Fruit fly (Drosophila melanogaster) whole organism, embryonic: ENCODE results near the gene fliI.

Experiments used
- BEAF-32 ChIP-seq: fragments of 200-800 bp; sonication (Bioruptor generic); optimal IDR thresholded peaks from 3 replicates; lab custom pipeline; 2017; ENCODE audit warnings: missing biosample characterization, missing genetic modification characterization, mild to moderate bottlenecking, moderate library complexity, missing genetic modification reagents
- CG13287 ChIP-seq: fragments of 200-800 bp; sonication (Bioruptor generic); IDR thresholded peaks from 2 replicates; pipeline ENCODE4 v1.3.6; 2022; ENCODE audit warnings: missing biosample characterization, missing genetic modification characterization; ENCODE audit not compliant: partially characterized antibody
- CG14441 ChIP-seq: fragments of 200-800 bp; sonication (Bioruptor generic); IDR thresholded peaks from 2 replicates; pipeline ENCODE4 v1.3.6; 2022; ENCODE audit warnings: missing biosample characterization, missing genetic modification characterization
- CG14860 ChIP-seq: fragments of 200-800 bp; sonication (Bioruptor generic); IDR thresholded peaks from 3 replicates; pipeline ENCODE4 v1.3.6; 2022; ENCODE audit warnings: missing biosample characterization, missing genetic modification characterization; ENCODE audit not compliant: partially characterized antibody
- CG1529 ChIP-seq: fragments of 200-800 bp; sonication (Bioruptor generic); optimal IDR thresholded peaks from 3 replicates; lab custom pipeline; 2018; ENCODE audit warnings: missing biosample characterization, missing genetic modification characterization
- CG15514 ChIP-seq: fragments of 200-800 bp; sonication (Bioruptor generic); optimal IDR thresholded peaks from 3 replicates; lab custom pipeline; 2017; ENCODE audit warnings: missing biosample characterization, missing genetic modification characterization, mild to moderate bottlenecking, moderate library complexity, missing genetic modification reagents
- CG16863 ChIP-seq: fragments of 200-800 bp; sonication (Bioruptor generic); optimal IDR thresholded peaks from 3 replicates; lab custom pipeline; 2016; ENCODE audit warnings: missing biosample characterization, missing genetic modification characterization
- CG17385 ChIP-seq: fragments of 200-800 bp; sonication (Bioruptor generic); optimal IDR thresholded peaks from 3 replicates; lab custom pipeline; 2018; ENCODE audit warnings: missing biosample characterization, mild to moderate bottlenecking, missing genetic modification characterization
- CG2120 ChIP-seq: fragments of 200-800 bp; sonication (Bioruptor generic); optimal IDR thresholded peaks from 3 replicates; lab custom pipeline; 2016; ENCODE audit warnings: missing biosample characterization, missing genetic modification characterization
- CG2129 ChIP-seq: fragments of 200-800 bp; sonication (Bioruptor generic); IDR thresholded peaks from 2 replicates; pipeline ENCODE4 v1.3.6; 2022; ENCODE audit warnings: missing biosample characterization, missing genetic modification characterization; ENCODE audit not compliant: partially characterized antibody
- CG2712 ChIP-seq: fragments of 200-800 bp; optimal IDR thresholded peaks from 3 replicates; lab custom pipeline; 2019; ENCODE audit warnings: missing biosample characterization, mild to moderate bottlenecking, missing genetic modification characterization, moderate library complexity
- CG6765 ChIP-seq: fragments of 200-800 bp; sonication (Bioruptor generic); optimal IDR thresholded peaks from 3 replicates; lab custom pipeline; 2017; ENCODE audit warnings: missing biosample characterization, mild to moderate bottlenecking, missing genetic modification characterization
- CG8089 ChIP-seq: fragments of 200-800 bp; sonication (Bioruptor generic); optimal IDR thresholded peaks from 3 replicates; lab custom pipeline; 2016; ENCODE audit warnings: missing biosample characterization, missing genetic modification characterization
- CG8924 ChIP-seq: fragments of 200-800 bp; optimal IDR thresholded peaks from 3 replicates; lab custom pipeline; 2019; ENCODE audit warnings: missing biosample characterization, mild to moderate bottlenecking, missing genetic modification characterization, moderate library complexity
- CG8944 ChIP-seq: fragments of 200-800 bp; sonication (Bioruptor generic); optimal IDR thresholded peaks from 3 replicates; lab custom pipeline; 2016; ENCODE audit warnings: missing biosample characterization, missing genetic modification characterization
- CoRest ChIP-seq: fragments of 200-800 bp; sonication (Bioruptor generic); optimal IDR thresholded peaks from 3 replicates; lab custom pipeline; 2018; ENCODE audit warnings: missing biosample characterization, mild to moderate bottlenecking, missing genetic modification characterization, moderate library complexity
- CrebB ChIP-seq: fragments of 200-800 bp; sonication (Bioruptor generic); optimal IDR thresholded peaks from 3 replicates; lab custom pipeline; 2018; ENCODE audit warnings: missing biosample characterization, mild to moderate bottlenecking, missing genetic modification characterization
- Dll ChIP-seq: fragments of 200-800 bp; sonication (Bioruptor generic); IDR thresholded peaks from 4 replicates; pipeline ENCODE4 v1.3.6; 2022; ENCODE audit warnings: missing biosample characterization, missing genetic modification characterization; ENCODE audit not compliant: partially characterized antibody
- Dref ChIP-seq: fragments of 200-800 bp; sonication (Bioruptor generic); IDR thresholded peaks from 2 replicates; pipeline ENCODE4 v1.3.6; 2022; ENCODE audit warnings: missing biosample characterization, missing genetic modification characterization
- HLH4C ChIP-seq: fragments of 200-800 bp; sonication (Bioruptor generic); IDR thresholded peaks from 3 replicates; pipeline ENCODE4 v1.3.6; 2022; ENCODE audit warnings: missing biosample characterization, missing genetic modification characterization; ENCODE audit not compliant: partially characterized antibody
- Jarid2 ChIP-seq: fragments of 200-800 bp; sonication (Bioruptor generic); optimal IDR thresholded peaks from 3 replicates; lab custom pipeline; 2017; ENCODE audit warnings: mild to moderate bottlenecking, missing biosample characterization, missing genetic modification reagents, missing genetic modification characterization
- Sry-δ ChIP-seq: fragments of 200-800 bp; sonication (Bioruptor generic); optimal IDR thresholded peaks from 2 replicates; lab custom pipeline; 2016; ENCODE audit warnings: missing biosample characterization, missing genetic modification characterization
- bbx ChIP-seq: fragments of 200-800 bp; sonication (Bioruptor generic); IDR thresholded peaks from 2 replicates; pipeline ENCODE4 v1.3.6; 2022; ENCODE audit warnings: missing biosample characterization, missing genetic modification characterization; ENCODE audit not compliant: partially characterized antibody
- cwo ChIP-seq: fragments of 200-800 bp; sonication (Bioruptor generic); optimal IDR thresholded peaks from 3 replicates; lab custom pipeline; 2017; ENCODE audit warnings: missing biosample characterization, missing genetic modification characterization, mild to moderate bottlenecking, moderate library complexity, missing genetic modification reagents
- emc ChIP-seq: fragments of 200-800 bp; sonication (Bioruptor generic); optimal IDR thresholded peaks from 2 replicates; lab custom pipeline; 2016; ENCODE audit warnings: missing biosample characterization, missing genetic modification characterization
- fd64A ChIP-seq: fragments of 200-800 bp; sonication (Bioruptor generic); optimal IDR thresholded peaks from 3 replicates; lab custom pipeline; 2018; ENCODE audit warnings: missing biosample characterization, mild to moderate bottlenecking, missing genetic modification characterization
- fd96Cb ChIP-seq: fragments of 200-800 bp; sonication (Bioruptor generic); optimal IDR thresholded peaks from 2 replicates; lab custom pipeline; 2018; ENCODE audit warnings: missing biosample characterization, mild to moderate bottlenecking, missing genetic modification characterization, moderate library complexity
- gfzf ChIP-seq: fragments of 200-800 bp; sonication (Bioruptor generic); optimal IDR thresholded peaks from 2 replicates; lab custom pipeline; 2016; ENCODE audit warnings: missing biosample characterization, mild to moderate bottlenecking, missing genetic modification characterization, moderate library complexity
- hb ChIP-seq: fragments of 200-800 bp; sonication (Bioruptor generic); IDR thresholded peaks from 3 replicates; pipeline ENCODE4 v1.3.6; 2022; ENCODE audit warnings: missing biosample characterization, missing genetic modification characterization; ENCODE audit not compliant: partially characterized antibody
- kay ChIP-seq: fragments of 200-800 bp; sonication (Bioruptor generic); optimal IDR thresholded peaks from 2 replicates; lab custom pipeline; 2016; ENCODE audit warnings: missing biosample characterization, missing genetic modification characterization
- knrl ChIP-seq: fragments of 200-800 bp; sonication (Bioruptor generic); IDR thresholded peaks from 3 replicates; pipeline ENCODE4 v1.3.6; 2022; ENCODE audit warnings: missing biosample characterization, missing genetic modification characterization; ENCODE audit not compliant: partially characterized antibody
- lilli ChIP-seq: fragments of 200-800 bp; sonication (Bioruptor generic); optimal IDR thresholded peaks from 3 replicates; lab custom pipeline; 2016; ENCODE audit warnings: missing biosample characterization, missing genetic modification characterization
- org-1 ChIP-seq: fragments of 200-800 bp; sonication (Bioruptor generic); optimal IDR thresholded peaks from 2 replicates; lab custom pipeline; 2017; ENCODE audit warnings: missing biosample characterization, missing genetic modification characterization
- pho ChIP-seq: fragments of 200-800 bp; sonication (Bioruptor generic); optimal IDR thresholded peaks from 2 replicates; lab custom pipeline; 2016; ENCODE audit warnings: missing biosample characterization, missing genetic modification characterization
- phol ChIP-seq: fragments of 200-800 bp; sonication (Bioruptor generic); optimal IDR thresholded peaks from 3 replicates; lab custom pipeline; 2018; ENCODE audit warnings: missing biosample characterization, mild to moderate bottlenecking, missing genetic modification characterization, moderate library complexity
- row ChIP-seq: fragments of 200-800 bp; sonication (Bioruptor generic); IDR thresholded peaks from 3 replicates; pipeline ENCODE4 v1.3.6; 2022; ENCODE audit warnings: missing biosample characterization, missing genetic modification characterization
- scrt ChIP-seq: fragments of 200-800 bp; sonication (Bioruptor generic); optimal IDR thresholded peaks from 2 replicates; lab custom pipeline; 2018; ENCODE audit warnings: missing biosample characterization, mild to moderate bottlenecking, missing genetic modification characterization, moderate library complexity
- sens ChIP-seq: fragments of 200-800 bp; sonication (Bioruptor generic); peaks from one replicate; lab custom pipeline; 2016; ENCODE audit warnings: missing biosample characterization, missing genetic modification characterization
- sima ChIP-seq: fragments of 200-800 bp; sonication (Bioruptor generic); optimal IDR thresholded peaks from 2 replicates; lab custom pipeline; 2016; ENCODE audit warnings: missing biosample characterization, missing genetic modification characterization
- slbo ChIP-seq: fragments of 200-800 bp; sonication (Bioruptor generic); IDR thresholded peaks from 2 replicates; pipeline ENCODE4 v1.3.6; 2022; ENCODE audit warnings: missing biosample characterization, missing genetic modification characterization
- sna ChIP-seq: fragments of 200-800 bp; sonication (Bioruptor generic); IDR thresholded peaks from 2 replicates; pipeline ENCODE4 v1.3.6; 2022; ENCODE audit warnings: missing biosample characterization, missing genetic modification characterization; ENCODE audit not compliant: partially characterized antibody
- so ChIP-seq: fragments of 200-800 bp; sonication (Bioruptor generic); IDR thresholded peaks from 3 replicates; pipeline ENCODE4 v1.3.6; 2022; ENCODE audit warnings: missing biosample characterization, missing genetic modification characterization
- stc ChIP-seq: fragments of 200-800 bp; sonication (Bioruptor generic); IDR thresholded peaks from 2 replicates; pipeline ENCODE4 v1.3.6; 2022; ENCODE audit warnings: missing biosample characterization, missing genetic modification characterization
- stwl ChIP-seq: fragments of 200-800 bp; sonication (Bioruptor generic); optimal IDR thresholded peaks from 3 replicates; lab custom pipeline; 2018; ENCODE audit warnings: missing biosample characterization, mild to moderate bottlenecking, missing genetic modification characterization, moderate library complexity
- ttk ChIP-seq: fragments of 200-800 bp; sonication (Bioruptor generic); IDR thresholded peaks from 2 replicates; pipeline ENCODE4 v2.1.2; 2022; ENCODE audit warnings: missing biosample characterization, missing genetic modification characterization
- unc-4 ChIP-seq: fragments of 200-800 bp; sonication (Bioruptor generic); IDR thresholded peaks from 2 replicates; pipeline ENCODE4 v1.3.6; 2022; ENCODE audit warnings: missing biosample characterization, missing genetic modification characterization; ENCODE audit not compliant: partially characterized antibody
- z ChIP-seq: fragments of 200-800 bp; sonication (Bioruptor generic); IDR thresholded peaks from 3 replicates; pipeline ENCODE4 v1.3.6; 2022; ENCODE audit warnings: missing biosample characterization, missing genetic modification characterization
- zen2 ChIP-seq: fragments of 200-800 bp; sonication (Bioruptor generic); IDR thresholded peaks from 3 replicates; pipeline ENCODE4 v1.3.6; 2022; ENCODE audit warnings: missing biosample characterization, missing genetic modification characterization; ENCODE audit not compliant: partially characterized antibody

The fliI gene

dm6 chrX:21315852-21316251 is 23.7 kb upstream of the fliI start, which contains the start of gene Rpt6 (continued):
- TF ChIP-seq CG2712 (peak; percentile 26), Dll (GFP tag; lab: Robert Waterston, UW) (peak; percentile 74), so (GFP tag; lab: Robert Waterston, UW) (no peak), CG13287 (peak; percentile 80), HLH4C (GFP tag; lab: Robert Waterston, UW) (peak; percentile 80), CG2129 (0 out of 2 replicates have a peak, but pooled peaks have one; percentile 26), CG14860 (GFP tag; lab: Robert Waterston, UW) (peak; percentile 60; the same call in 2 of the 3 replicates), CG2120 (peak; percentile 23), slbo (0 out of 2 replicates have a peak, but pooled peaks have one; percentile 4), Sry-δ (peak; percentile 94), ttk (no peak), Dref (peak; percentile 95), sna (GFP tag; lab: Robert Waterston, UW) (peak; percentile 64; the same call in 1 of the 2 replicates), unc-4 (GFP tag; lab: Robert Waterston, UW) (peak; percentile 74), stwl (tag; lab: Kevin White, UChicago) (peak; percentile 74), CG16863 (GFP tag; lab: Kevin White, UChicago) (peak; percentile 9), fd64A (GFP tag; lab: Kevin White, UChicago) (no peak), phol (tag; lab: Kevin White, UChicago) (peak; percentile 47), BEAF-32 (GFP tag; lab: Kevin White, UChicago) (peak; percentile 79), CG15514 (peak; percentile 50), hb (peak; percentile 79), zen2 (GFP tag; lab: Robert Waterston, UW) (peak; percentile 66; the same call in 1 of the 3 replicates), scrt (GFP tag; lab: Kevin White, UChicago) (no peak), gfzf (peak; percentile 43), bbx (peak; percentile 77), pho (GFP tag; lab: Kevin White, UChicago) (peak; percentile 10), row (GFP tag; lab: Robert Waterston, UW) (peak; percentile 44; the same call in 2 of the 3 replicates), CG8924 (tag; lab: Kevin White, UChicago) (peak; percentile 4), CG8944 (GFP tag; lab: Kevin White, UChicago) (no peak), kay (GFP tag; lab: Kevin White, UChicago) (peak; percentile 12), lilli (GFP tag; lab: Kevin White, UChicago) (peak; percentile 11)

- TF ChIP-seq CoRest (no peak), sens (peak; percentile 9), bbx (0 out of 2 replicates have a peak, but pooled peaks have one; percentile 23), CG6765 (GFP tag; lab: Kevin White, UChicago) (no peak)
Observed at dm6 chrX:21317422-21317821, 22.1 kb upstream of the fliI start, which contains the start of gene CG1801. CG1801 (minus strand) TSS chrX:21317522.

- TF ChIP-seq emc (GFP tag; lab: Kevin White, UChicago), result no peak
- peak; percentile 78 for TF ChIP-seq CrebB (tag; lab: Kevin White, UChicago)
- peak; percentile 79 for TF ChIP-seq CG17385
- TF ChIP-seq fd96Cb, result peak; percentile 89
- peak; percentile 44 for TF ChIP-seq Jarid2 (GFP tag; lab: Kevin White, UChicago)
- TF ChIP-seq stc (GFP tag; lab: Robert Waterston, UW), result peak; percentile 58
- peak; percentile 81 for TF ChIP-seq cwo (GFP tag; lab: Kevin White, UChicago)
- peak; percentile 61 for TF ChIP-seq CG8089 (GFP tag; lab: Kevin White, UChicago)
- peak; percentile 83 for TF ChIP-seq org-1 (GFP tag; lab: Kevin White, UChicago)
- TF ChIP-seq z, result no peak
- TF ChIP-seq sima (GFP tag; lab: Kevin White, UChicago), result no peak
- peak; percentile 79 for TF ChIP-seq CG14441 (GFP tag; lab: Robert Waterston, UW)
- TF ChIP-seq knrl, result no peak
- TF ChIP-seq CG1529 (GFP tag; lab: Kevin White, UChicago), result peak; percentile 78
Observed at dm6 chrX:21319202-21319772, 20.3 kb upstream of the fliI start, which contains the start of the genes SLIRP1 and anox. SLIRP1 (minus strand) TSS chrX:21319296. anox (minus strand) TSS chrX:21319296.
